Fruit fly (Drosophila melanogaster) whole organism, wandering third instar larva: ENCODE results near the gene CG14694.

Source experiments
- Abd-B ChIP-seq: fragments of >200 bp; optimal IDR thresholded peaks from 2 replicates; lab custom pipeline; 2017; ENCODE audit warnings: missing biosample characterization, missing genetic modification characterization
- CG32264 ChIP-seq: fragments of 200-800 bp; sonication (Bioruptor generic); optimal IDR thresholded peaks from 2 replicates; lab custom pipeline; 2016; ENCODE audit warnings: missing biosample characterization, missing genetic modification characterization
- CG9705 ChIP-seq: fragments of 200-800 bp; sonication (Bioruptor generic); optimal IDR thresholded peaks from 2 replicates; lab custom pipeline; 2018; ENCODE audit warnings: missing biosample characterization, mild to moderate bottlenecking, missing genetic modification characterization
- CrebA ChIP-seq: fragments of 200-800 bp; sonication (Bioruptor generic); optimal IDR thresholded peaks from 2 replicates; lab custom pipeline; 2016; ENCODE audit warnings: missing biosample characterization, mild to moderate bottlenecking, missing genetic modification characterization, borderline replicate concordance
- Dfd ChIP-seq: fragments of >200 bp; optimal IDR thresholded peaks from 2 replicates; lab custom pipeline; 2017; ENCODE audit warnings: missing biosample characterization, missing genetic modification characterization
- HLH106 ChIP-seq: fragments of 200-800 bp; optimal IDR thresholded peaks from 3 replicates; lab custom pipeline; 2019; ENCODE audit warnings: missing biosample characterization, mild to moderate bottlenecking, missing genetic modification characterization, moderate library complexity
- Hnf4 ChIP-seq: fragments of 200-800 bp; sonication (Bioruptor generic); optimal IDR thresholded peaks from 2 replicates; lab custom pipeline; 2016; ENCODE audit warnings: missing biosample characterization, mild to moderate bottlenecking, missing genetic modification characterization
- Hr78 ChIP-seq: fragments of >200 bp; optimal IDR thresholded peaks from 2 replicates; lab custom pipeline; 2017; ENCODE audit warnings: missing biosample characterization, missing genetic modification characterization
- Hr83 ChIP-seq: fragments of 200-300 bp; sonication (Bioruptor generic); optimal IDR thresholded peaks from 2 replicates; lab custom pipeline; 2016; ENCODE audit warnings: missing biosample characterization, mild to moderate bottlenecking, missing genetic modification characterization, moderate library complexity; ENCODE audit not compliant: poor library complexity, severe bottlenecking
- Jra ChIP-seq: sonication (Bioruptor generic); optimal IDR thresholded peaks from 2 replicates; lab custom pipeline; 2016; ENCODE audit warnings: missing biosample characterization, missing genetic modification characterization
- Mio ChIP-seq: sonication (Bioruptor generic); optimal IDR thresholded peaks from 2 replicates; lab custom pipeline; 2016; ENCODE audit warnings: missing biosample characterization, missing genetic modification characterization
- N ChIP-seq: fragments of >200 bp; optimal IDR thresholded peaks from 2 replicates; lab custom pipeline; 2018; ENCODE audit warnings: missing biosample characterization, missing external identifiers, missing genetic modification characterization
- OdsH ChIP-seq: fragments of 200-800 bp; sonication (Bioruptor generic); optimal IDR thresholded peaks from 2 replicates; lab custom pipeline; 2016; ENCODE audit warnings: missing biosample characterization, mild to moderate bottlenecking, missing genetic modification characterization
- Rel ChIP-seq, 2 experiments: fragments of 200-800 bp; sonication (Bioruptor generic) in 1 of 2; optimal IDR thresholded peaks; 2 replicates in 1 of 2; 3 replicates in 1 of 2; lab custom pipeline; 2016 to 2019; ENCODE audit warnings: mild to moderate bottlenecking in 2 of 2, missing biosample characterization in 2 of 2, missing genetic modification characterization in 2 of 2, moderate library complexity in 1 of 2
- Sp1 ChIP-seq: fragments of 200-800 bp; sonication (Bioruptor generic); optimal IDR thresholded peaks from 3 replicates; lab custom pipeline; 2019; ENCODE audit warnings: missing biosample characterization, mild to moderate bottlenecking, missing genetic modification characterization, moderate library complexity
- Vsx2 ChIP-seq: fragments of 200-300, 225-300 bp; sonication (Bioruptor generic); optimal IDR thresholded peaks from 2 replicates; lab custom pipeline; 2018; ENCODE audit warnings: missing biosample characterization, missing genetic modification characterization; ENCODE audit not compliant: partially characterized antibody
- br ChIP-seq: fragments of 200-800 bp; sonication (Bioruptor generic); optimal IDR thresholded peaks from 2 replicates; lab custom pipeline; 2016; ENCODE audit warnings: missing biosample characterization, missing genetic modification characterization
- brk ChIP-seq: fragments of 200-800 bp; sonication (Bioruptor generic); optimal IDR thresholded peaks from 2 replicates; lab custom pipeline; 2016; ENCODE audit warnings: missing biosample characterization, mild to moderate bottlenecking, missing genetic modification characterization
- dl ChIP-seq, 2 experiments: fragments of 175-275, 200-275 bp in 1 of 2; fragments of 200-275 bp in 1 of 2; sonication (Bioruptor generic); optimal IDR thresholded peaks; lab custom pipeline; 2018; ENCODE audit warnings: mild to moderate bottlenecking in 2 of 2, missing biosample characterization in 2 of 2, missing genetic modification characterization in 2 of 2, moderate library complexity in 2 of 2; ENCODE audit not compliant: partially characterized antibody in 2 of 2, insufficient read depth in 1 of 2
- dmrt93B ChIP-seq: fragments of 200-800 bp; sonication (Bioruptor generic); optimal IDR thresholded peaks from 2 replicates; lab custom pipeline; 2018; ENCODE audit warnings: missing biosample characterization, mild to moderate bottlenecking, missing genetic modification characterization
- dsf ChIP-seq: sonication (Bioruptor generic); optimal IDR thresholded peaks from 2 replicates; lab custom pipeline; 2016; ENCODE audit warnings: missing biosample characterization, missing genetic modification characterization, borderline replicate concordance
- ey ChIP-seq: fragments of 200-800 bp; sonication (Bioruptor generic); optimal IDR thresholded peaks from 2 replicates; lab custom pipeline; 2016; ENCODE audit warnings: missing biosample characterization, missing genetic modification characterization
- foxo ChIP-seq, 2 experiments: fragments of 200-800 bp; sonication (Bioruptor generic); optimal IDR thresholded peaks; 2 replicates in 1 of 2; 3 replicates in 1 of 2; lab custom pipeline; 2016 to 2017; ENCODE audit warnings: missing biosample characterization in 2 of 2, missing genetic modification characterization in 2 of 2
- fru ChIP-seq: fragments of 200-800 bp; sonication (Bioruptor generic); optimal IDR thresholded peaks from 3 replicates; lab custom pipeline; 2016; ENCODE audit warnings: missing biosample characterization, mild to moderate bottlenecking, missing genetic modification characterization
- h ChIP-seq: fragments of 200-800 bp; sonication (Bioruptor generic); optimal IDR thresholded peaks from 3 replicates; lab custom pipeline; 2016; ENCODE audit warnings: missing biosample characterization, mild to moderate bottlenecking, missing genetic modification characterization
- jim ChIP-seq: fragments of 175-275, 200-325 bp; sonication (Bioruptor generic); optimal IDR thresholded peaks from 2 replicates; lab custom pipeline; 2016; ENCODE audit warnings: missing biosample characterization, mild to moderate bottlenecking, missing genetic modification characterization
- lola ChIP-seq: fragments of >200 bp; optimal IDR thresholded peaks from 2 replicates; lab custom pipeline; 2017; ENCODE audit warnings: missing biosample characterization, missing genetic modification characterization
- pan ChIP-seq: fragments of >200 bp; optimal IDR thresholded peaks from 2 replicates; lab custom pipeline; 2017
- psq ChIP-seq: fragments of 200-800 bp; sonication (Bioruptor generic); optimal IDR thresholded peaks from 3 replicates; lab custom pipeline; 2017; ENCODE audit warnings: missing biosample characterization, mild to moderate bottlenecking, missing genetic modification characterization, moderate library complexity
- rgr ChIP-seq: fragments of 200-800 bp; sonication (Bioruptor generic); optimal IDR thresholded peaks from 3 replicates; lab custom pipeline; 2016; ENCODE audit warnings: missing biosample characterization, mild to moderate bottlenecking, missing genetic modification characterization
- sage ChIP-seq: fragments of 200-800 bp; sonication (Bioruptor generic); optimal IDR thresholded peaks from 2 replicates; lab custom pipeline; 2016; ENCODE audit warnings: missing biosample characterization, mild to moderate bottlenecking, missing genetic modification characterization
- sv ChIP-seq: fragments of 200-800 bp; sonication (Bioruptor generic); optimal IDR thresholded peaks from 3 replicates; lab custom pipeline; 2016; ENCODE audit warnings: missing biosample characterization, missing genetic modification characterization
- tai ChIP-seq: sonication (Bioruptor generic); optimal IDR thresholded peaks from 2 replicates; lab custom pipeline; 2016; ENCODE audit warnings: missing biosample characterization, missing genetic modification characterization
- woc ChIP-seq: sonication (Bioruptor generic); optimal IDR thresholded peaks from 2 replicates; lab custom pipeline; 2016; ENCODE audit warnings: missing biosample characterization, mild to moderate bottlenecking, missing genetic modification characterization

CG14694 gene

dm6 chr3R:10875515-10876434, 16.2 kb upstream of the CG14694 start, which contains the start of gene Sodh2 (continued):
- TF ChIP-seq CrebA (GFP tag; lab: Kevin White, UChicago) (no peak), sv (GFP tag; lab: Kevin White, UChicago) (no peak), tai (GFP tag; lab: Kevin White, UChicago) (no peak), Hr78 (no peak), ey (GFP tag; lab: Kevin White, UChicago) (peak; percentile 55), lola (no peak), sage (peak; percentile 64), N (no peak), brk (GFP tag; lab: Kevin White, UChicago) (peak; percentile 67), foxo (GFP tag; optimal IDR thresholded peaks at IDR 0.05; lab: Kevin White, UChicago) (peak in 1 of 2 experiments; percentile 87), woc (GFP tag; lab: Kevin White, UChicago) (peak; percentile 46), Abd-B (GFP tag; lab: Kevin White, UChicago) (no peak), psq (peak; percentile 83), Vsx2 (no peak), dmrt93B (GFP tag; lab: Kevin White, UChicago) (peak; percentile 51)
- TF ChIP-seq, all 38 proteins: peak for 22

dm6 chr3R:10872820-10873219, 13.2 kb upstream of the CG14694 start, which contains the start of gene CG4596:
CG4596 (plus strand) TSS chr3R:10873038.
- TF ChIP-seq ey (GFP tag; lab: Kevin White, UChicago): no peak
- TF ChIP-seq Mio (GFP tag; lab: Kevin White, UChicago): no peak
- no peak for TF ChIP-seq Sp1
- TF ChIP-seq rgr (GFP tag; lab: Kevin White, UChicago): no peak
- TF ChIP-seq psq: no peak
- no peak for TF ChIP-seq woc (GFP tag; lab: Kevin White, UChicago)
- no peak for TF ChIP-seq lola
- TF ChIP-seq dmrt93B (GFP tag; lab: Kevin White, UChicago): no peak
- no peak for TF ChIP-seq brk (GFP tag; lab: Kevin White, UChicago)

dm6 chr3R:10872148-10872783, 12.7 kb upstream of the CG14694 start, which contains the start of gene Fdh:
Fdh (minus strand) TSS chr3R:10872381.
- no peak for TF ChIP-seq CG32264 (GFP tag; lab: Kevin White, UChicago)
- TF ChIP-seq HLH106: peak; percentile 56
- peak; percentile 23 for TF ChIP-seq fru (GFP tag; lab: Kevin White, UChicago)
- no peak for TF ChIP-seq dl (GFP tag; optimal IDR thresholded peaks at IDR 0.05; lab: Kevin White, UChicago; ENCODE audit: insufficient read depth in 1 of 2, partially characterized antibody in 2 of 2)
- peak; percentile 72 for TF ChIP-seq h (GFP tag; lab: Kevin White, UChicago)
- peak; percentile 62 for TF ChIP-seq woc (GFP tag; lab: Kevin White, UChicago)
- TF ChIP-seq ey (GFP tag; lab: Kevin White, UChicago): peak; percentile 36
- TF ChIP-seq sv (GFP tag; lab: Kevin White, UChicago): peak; percentile 2
- TF ChIP-seq Rel (GFP tag; optimal IDR thresholded peaks at IDR 0.05; lab: Kevin White, UChicago): no peak
- peak; percentile 42 for TF ChIP-seq Rel (tag; optimal IDR thresholded peaks at IDR 0.05; lab: Kevin White, UChicago)
- TF ChIP-seq jim (GFP tag; lab: Kevin White, UChicago): no peak
- TF ChIP-seq foxo (GFP tag; optimal IDR thresholded peaks at IDR 0.05; lab: Kevin White, UChicago): peak in 1 of 2 experiments; percentile 76
- peak; percentile 58 for TF ChIP-seq rgr (GFP tag; lab: Kevin White, UChicago)
- TF ChIP-seq Hnf4: peak; percentile 67
- TF ChIP-seq dsf (GFP tag; lab: Kevin White, UChicago): no peak
- peak; percentile 80 for TF ChIP-seq Vsx2
- TF ChIP-seq Dfd (GFP tag; lab: Kevin White, UChicago): no peak
- TF ChIP-seq OdsH (GFP tag; lab: Kevin White, UChicago): peak; percentile 61
- peak; percentile 50 for TF ChIP-seq br
- peak; percentile 15 for TF ChIP-seq Hr83 (GFP tag; lab: Kevin White, UChicago)
- TF ChIP-seq Jra (GFP tag; lab: Kevin White, UChicago): peak; percentile 13
- peak; percentile 68 for TF ChIP-seq Sp1
- peak; percentile 57 for TF ChIP-seq psq
- peak; percentile 53 for TF ChIP-seq CG9705 (GFP tag; lab: Kevin White, UChicago)
- TF ChIP-seq dmrt93B (GFP tag; lab: Kevin White, UChicago): peak; percentile 15
- TF ChIP-seq pan (lab: Kevin White, UChicago): no peak
- no peak for TF ChIP-seq brk (GFP tag; lab: Kevin White, UChicago)
- TF ChIP-seq CrebA (GFP tag; lab: Kevin White, UChicago): no peak
